Worm (Caenorhabditis elegans) whole organism, midembryonic: ENCODE data around the gene arrd-14.

ENCODE experiments used
- T22C8.4 ChIP-seq: fragments of 200-800 bp; sonication (Bioruptor generic); IDR thresholded peaks from 2 replicates; pipeline ENCODE4 v1.3.6; 2022; ENCODE audit warnings: missing genetic modification characterization, missing compliant biosample characterization
- cog-1 ChIP-seq: sonication (generic microtip); optimal IDR thresholded peaks from 2 replicates; lab custom pipeline; 2016; ENCODE audit warnings: missing genetic modification characterization, missing compliant biosample characterization
- flt-1 ChIP-seq: fragments of 200-800 bp; sonication (Bioruptor generic); IDR thresholded peaks from 2 replicates; pipeline ENCODE4 v1.3.6; 2022; ENCODE audit warnings: missing genetic modification characterization, missing compliant biosample characterization
- klf-2 ChIP-seq: fragments of 200-800 bp; sonication (Bioruptor generic); conservative IDR thresholded peaks from 2 replicates; pipeline ENCODE4 v1.3.6; 2022; ENCODE audit warnings: missing genetic modification reagents, missing genetic modification characterization, missing compliant biosample characterization
- med-1 ChIP-seq: sonication (generic microtip); optimal IDR thresholded peaks from 2 replicates; lab custom pipeline; 2017; ENCODE audit warnings: missing genetic modification characterization, mild to moderate bottlenecking, missing compliant biosample characterization, antibody characterized with exemption, missing genetic modification reagents; ENCODE audit not compliant: insufficient read depth
- ref-1 ChIP-seq: fragments of 200-800 bp; sonication (Bioruptor generic); conservative IDR thresholded peaks from 2 replicates; pipeline ENCODE4 v1.3.6; 2022; ENCODE audit warnings: missing genetic modification reagents, missing genetic modification characterization, missing compliant biosample characterization
- tab-1 ChIP-seq: fragments of 200-800 bp; sonication (Bioruptor generic); IDR thresholded peaks from 2 replicates; pipeline ENCODE4 v1.3.6; 2022; ENCODE audit warnings: missing genetic modification characterization, missing compliant biosample characterization
- ztf-23 ChIP-seq: fragments of 200-800 bp; sonication (Bioruptor generic); IDR thresholded peaks from 2 replicates; pipeline ENCODE4 v1.3.6; 2022; ENCODE audit warnings: missing genetic modification reagents, missing genetic modification characterization, missing compliant biosample characterization
- ztf-29 ChIP-seq: fragments of 200-800 bp; sonication (Bioruptor generic); IDR thresholded peaks from 2 replicates; pipeline ENCODE4 v1.3.6; 2022; ENCODE audit warnings: missing genetic modification reagents, missing genetic modification characterization, missing compliant biosample characterization

Gene arrd-14

DNA sequence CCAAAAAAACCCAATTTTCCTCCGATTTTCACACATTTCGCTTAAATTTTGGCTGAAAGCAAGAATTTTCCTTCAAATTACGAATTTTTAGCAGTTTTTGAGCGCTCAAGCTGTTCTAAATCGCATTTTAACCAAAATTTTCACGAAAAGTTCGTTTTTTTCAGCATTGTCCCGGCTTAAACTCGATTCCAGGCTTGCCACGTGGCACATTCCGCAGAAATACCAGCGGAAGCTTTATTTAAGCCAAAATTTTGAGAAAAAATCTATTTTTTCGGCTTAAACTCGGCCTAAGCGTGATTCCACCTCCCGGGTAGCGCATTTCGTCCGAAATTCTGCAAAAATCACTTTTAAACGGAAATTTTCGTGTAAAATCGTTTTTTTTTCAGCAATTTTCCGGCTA lies 28.4 kb upstream of the arrd-14 start:
- TF ChIP-seq cog-1 (tag; lab: Kevin White, UChicago) (no peak), ztf-23 (GFP tag; lab: Robert Waterston, UW) (no peak), ref-1 (no peak), med-1 (GFP tag; lab: Kevin White, UChicago) (no peak)

DNA sequence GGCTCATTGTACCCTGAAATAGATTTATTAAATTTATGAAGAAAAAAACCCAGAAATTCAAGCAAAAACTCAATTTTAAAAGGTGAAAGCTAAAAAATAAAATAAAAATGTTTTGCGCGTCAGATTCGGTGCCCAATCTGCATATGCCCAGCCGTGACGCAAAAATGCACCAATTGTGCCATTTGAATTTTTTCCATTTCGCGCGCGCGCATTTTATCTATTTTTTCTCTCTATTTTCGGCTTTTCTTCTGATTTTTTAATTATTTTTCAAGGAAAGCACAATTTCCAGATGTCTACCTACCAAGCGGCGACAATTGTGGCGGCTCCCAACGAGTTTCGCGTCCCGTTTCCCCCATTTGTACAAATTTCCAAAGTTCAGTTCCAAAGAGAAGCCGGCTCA lies 26.3 kb upstream of the arrd-14 start, which contains the start of the genes Y54G9A.7 and bub-3:
Gene Y54G9A.7, minus strand, starts transcription at position 7 of the 400 bp plus-strand sequence.
Gene bub-3, plus strand, starts transcription at position 270 of the 400 bp plus-strand sequence.
- no peak for TF ChIP-seq tab-1
- TF ChIP-seq med-1 (GFP tag; lab: Kevin White, UChicago) = no peak
- no peak for TF ChIP-seq cog-1 (tag; lab: Kevin White, UChicago)
- no peak for TF ChIP-seq T22C8.4

DNA sequence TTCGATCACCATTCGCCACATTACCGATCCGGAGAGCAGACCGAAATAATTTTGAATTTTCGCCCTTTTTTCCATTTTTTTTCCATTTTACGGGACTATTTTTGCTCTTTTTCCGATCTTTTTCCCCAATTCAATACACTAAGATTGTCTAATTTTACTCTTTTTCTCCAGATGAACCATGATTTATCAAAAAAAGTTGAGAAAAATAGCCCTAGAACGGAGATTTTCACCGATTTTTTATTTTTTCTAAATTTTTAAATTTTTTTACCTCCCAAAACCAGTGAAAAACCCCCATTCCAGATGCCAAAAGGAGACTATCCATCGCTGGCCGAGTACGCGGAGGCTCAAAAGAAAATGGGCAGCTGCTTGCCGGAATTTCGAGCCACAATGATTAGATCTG lies 22.7 kb upstream of the arrd-14 start, which contains the start of gene Y54G9A.9:
Gene Y54G9A.9, plus strand, starts transcription at position 301 of the 400 bp plus-strand sequence.
- TF ChIP-seq T22C8.4 = no peak
- no peak for TF ChIP-seq klf-2 (GFP tag; lab: Robert Waterston, UW)
- no peak for TF ChIP-seq ztf-29
- no peak for TF ChIP-seq cog-1 (tag; lab: Kevin White, UChicago)
- no peak for TF ChIP-seq ref-1
- no peak for TF ChIP-seq tab-1
- TF ChIP-seq flt-1 (GFP tag; lab: Robert Waterston, UW) = no peak

DNA sequence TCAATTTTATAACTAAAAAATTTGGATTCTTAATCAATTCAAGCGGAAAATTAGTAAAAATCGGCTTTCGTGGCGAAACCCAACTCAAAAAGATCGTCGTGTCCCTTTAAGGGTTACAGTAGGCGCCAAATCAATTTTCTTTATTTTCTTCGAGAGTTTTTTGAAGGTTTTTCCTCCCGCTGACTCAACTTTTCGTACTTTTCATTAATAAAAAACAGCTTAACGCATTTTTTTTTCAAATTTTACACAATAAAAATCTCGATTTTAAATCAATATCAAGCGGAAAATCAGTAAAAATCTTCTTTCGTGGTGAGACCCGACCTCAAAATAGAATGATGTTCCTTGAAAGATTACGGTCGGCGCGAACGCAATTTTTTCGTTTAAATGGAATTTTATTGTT lies 20.0 kb upstream of the arrd-14 start:
- no peak for TF ChIP-seq tab-1
- TF ChIP-seq ref-1 = no peak
- no peak for TF ChIP-seq med-1 (GFP tag; lab: Kevin White, UChicago)
- TF ChIP-seq klf-2 (GFP tag; lab: Robert Waterston, UW) = no peak
- no peak for TF ChIP-seq flt-1 (GFP tag; lab: Robert Waterston, UW)
- TF ChIP-seq ztf-23 (GFP tag; lab: Robert Waterston, UW) = no peak
- TF ChIP-seq T22C8.4 = no peak
- no peak for TF ChIP-seq cog-1 (tag; lab: Kevin White, UChicago)
- no peak for TF ChIP-seq ztf-29

DNA sequence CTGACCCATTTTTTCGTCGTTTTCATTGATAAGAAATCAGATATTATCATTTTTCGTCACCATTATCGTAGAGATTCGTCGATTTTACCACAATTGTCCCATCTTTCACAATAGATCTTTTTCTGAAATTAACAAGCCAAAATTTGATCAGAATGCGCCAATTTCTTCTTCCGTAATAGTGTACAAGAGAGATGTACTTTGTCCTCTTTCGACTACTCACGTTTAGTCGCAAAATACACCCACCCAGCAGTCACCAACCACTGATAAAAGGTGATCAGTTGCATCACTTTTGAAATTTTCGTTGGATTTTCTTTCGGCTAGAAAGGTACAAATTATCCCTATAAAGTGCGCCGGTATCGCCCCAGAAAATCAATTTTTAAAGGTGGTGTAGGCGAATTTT lies 19.5 kb upstream of the arrd-14 start:
- TF ChIP-seq ztf-29 (no peak), ztf-23 (GFP tag; lab: Robert Waterston, UW) (no peak), T22C8.4 (no peak), tab-1 (no peak), klf-2 (GFP tag; lab: Robert Waterston, UW) (no peak), flt-1 (GFP tag; lab: Robert Waterston, UW) (no peak), med-1 (GFP tag; lab: Kevin White, UChicago) (no peak), cog-1 (tag; lab: Kevin White, UChicago) (no peak), ref-1 (no peak)

DNA sequence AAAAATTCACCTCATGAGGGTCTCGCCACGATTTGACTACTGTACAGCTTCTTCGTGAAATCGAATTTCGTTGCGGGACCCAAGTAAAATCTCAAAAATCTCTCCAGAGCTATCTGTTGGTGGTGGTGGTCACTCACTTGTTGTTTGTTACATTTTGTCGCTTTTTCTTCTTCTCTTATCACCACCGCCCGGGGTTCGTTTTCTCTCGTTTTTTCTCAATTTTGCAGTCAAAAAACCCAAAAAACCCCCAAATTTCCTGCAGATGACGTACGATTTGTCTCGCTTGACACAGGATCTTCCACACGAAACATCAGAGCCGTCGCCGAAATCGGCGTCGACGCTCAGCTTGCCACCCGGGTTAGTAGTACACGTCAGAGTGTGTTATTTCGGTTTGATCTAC lies 16.0 kb upstream of the arrd-14 start, which contains the start of gene R06B9.5:
Gene R06B9.5, plus strand, starts transcription at position 232 of the 400 bp plus-strand sequence.
- TF ChIP-seq cog-1 (tag; lab: Kevin White, UChicago) = no peak
- TF ChIP-seq flt-1 (GFP tag; lab: Robert Waterston, UW) = no peak
- TF ChIP-seq T22C8.4 = no peak
- TF ChIP-seq ref-1 = no peak
- TF ChIP-seq klf-2 (GFP tag; lab: Robert Waterston, UW) = no peak
- no peak for TF ChIP-seq ztf-29
- no peak for TF ChIP-seq tab-1
- TF ChIP-seq med-1 (GFP tag; lab: Kevin White, UChicago) = no peak
- no peak for TF ChIP-seq ztf-23 (GFP tag; lab: Robert Waterston, UW)

DNA sequence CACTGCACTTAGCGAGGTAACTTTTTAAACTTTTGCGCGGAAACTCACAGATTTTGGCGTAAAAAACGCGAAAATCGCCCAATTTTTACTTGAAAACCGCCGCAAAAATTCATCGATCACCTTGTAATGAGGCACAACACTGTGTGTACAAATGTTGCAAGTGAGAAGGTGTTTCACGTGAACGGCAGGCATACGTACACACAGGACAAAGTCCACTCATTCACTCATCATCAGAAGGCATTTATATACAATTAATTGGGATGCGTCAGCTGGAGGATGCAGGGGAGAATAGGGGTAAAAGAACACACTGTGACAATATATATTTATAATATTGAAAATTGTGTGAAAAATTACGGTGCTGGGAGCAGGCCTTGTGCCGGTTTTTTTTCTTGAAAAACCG lies 15.2 kb upstream of the arrd-14 start:
- TF ChIP-seq T22C8.4 (no peak), ztf-29 (no peak), klf-2 (GFP tag; lab: Robert Waterston, UW) (no peak), cog-1 (tag; lab: Kevin White, UChicago) (no peak), tab-1 (no peak), med-1 (GFP tag; lab: Kevin White, UChicago) (no peak), flt-1 (GFP tag; lab: Robert Waterston, UW) (no peak), ref-1 (no peak), ztf-23 (GFP tag; lab: Robert Waterston, UW) (no peak)

DNA sequence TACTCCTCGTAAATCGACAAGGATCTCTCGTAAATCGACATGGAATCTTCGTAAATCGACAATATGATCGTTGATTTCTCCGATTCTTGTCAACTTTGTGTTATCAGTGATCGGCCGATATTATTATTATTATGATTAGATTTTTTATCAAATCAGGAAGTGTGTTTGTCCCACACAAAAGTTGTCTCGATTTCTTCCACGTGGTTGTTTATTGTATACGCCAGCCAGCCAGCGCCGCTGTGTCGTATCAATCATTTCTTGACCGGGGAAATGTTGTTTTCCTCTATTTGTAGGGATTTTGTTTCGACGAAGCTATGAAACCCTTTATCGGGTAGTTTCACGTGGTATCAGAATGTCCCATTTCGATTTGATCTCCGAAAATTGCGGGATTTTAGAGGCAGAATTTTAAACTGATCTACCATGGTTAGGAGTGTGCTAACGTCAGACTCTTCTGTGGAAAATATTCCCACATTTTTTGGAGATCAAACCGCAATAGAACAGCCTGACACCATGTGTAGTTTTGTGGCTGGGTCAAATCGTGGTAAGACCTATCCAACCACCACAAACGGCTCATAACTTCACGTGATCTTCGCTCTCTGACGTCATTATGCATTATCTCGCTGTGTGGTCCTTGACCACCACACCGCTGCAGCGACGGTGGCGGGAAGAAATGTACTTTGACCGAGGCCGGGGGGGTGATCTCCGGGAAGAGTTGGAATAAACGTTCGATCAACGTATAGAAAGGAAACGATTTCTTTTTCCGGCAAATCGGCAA lies 14.2 kb upstream of the arrd-14 start:
- TF ChIP-seq ref-1 = no peak
- TF ChIP-seq ztf-23 (GFP tag; lab: Robert Waterston, UW) = no peak
- TF ChIP-seq tab-1 = no peak
- no peak for TF ChIP-seq cog-1 (tag; lab: Kevin White, UChicago)

DNA sequence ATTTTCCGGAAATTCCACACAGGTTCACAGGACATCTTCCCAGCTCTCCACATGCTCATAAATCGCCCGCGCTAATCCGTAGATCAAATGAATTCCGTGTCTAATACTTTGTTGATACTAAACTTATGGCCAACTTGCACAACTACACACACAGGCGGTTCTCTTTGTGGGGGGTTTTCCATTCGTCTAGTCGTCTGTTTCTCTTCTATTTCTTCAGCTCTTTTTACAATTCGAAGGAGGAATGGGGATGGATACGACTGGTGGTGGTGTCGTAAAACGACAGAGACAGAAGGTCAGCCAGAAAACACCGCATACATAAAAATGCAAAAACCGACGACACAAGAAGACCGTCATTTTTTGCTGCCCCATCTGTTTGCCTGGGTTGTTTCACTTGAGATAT lies 12.7 kb upstream of the arrd-14 start:
- TF ChIP-seq med-1 (GFP tag; lab: Kevin White, UChicago) (no peak), ztf-23 (GFP tag; lab: Robert Waterston, UW) (no peak), klf-2 (GFP tag; lab: Robert Waterston, UW) (no peak), tab-1 (no peak), T22C8.4 (no peak), ref-1 (no peak), ztf-29 (no peak)

DNA sequence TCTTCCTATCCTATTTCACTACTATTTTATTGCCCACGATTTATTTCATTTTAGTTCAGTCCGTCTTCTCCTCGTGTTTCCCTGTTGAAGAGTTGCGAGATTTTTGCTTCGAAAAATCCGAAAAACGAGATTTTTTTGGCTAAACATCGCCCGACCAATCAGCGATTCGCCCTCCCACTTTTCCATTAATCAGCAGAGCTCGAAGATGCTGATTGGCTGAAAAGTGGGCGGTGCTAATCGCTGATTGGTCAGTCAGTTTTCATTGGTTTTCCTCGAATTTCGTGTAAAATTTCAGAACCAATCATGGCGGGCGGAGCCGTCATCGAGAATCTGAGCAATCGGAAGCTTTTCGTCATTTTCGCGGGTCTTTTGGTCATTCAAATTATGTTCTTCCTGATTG lies 10.7 kb upstream of the arrd-14 start, which contains the start of gene mig-14:
Gene mig-14, plus strand, starts transcription at position 290 of the 400 bp plus-strand sequence.
- TF ChIP-seq cog-1 (tag; lab: Kevin White, UChicago) (no peak), flt-1 (GFP tag; lab: Robert Waterston, UW) (no peak), ztf-23 (GFP tag; lab: Robert Waterston, UW) (no peak), med-1 (GFP tag; lab: Kevin White, UChicago) (no peak), T22C8.4 (no peak), ztf-29 (no peak), klf-2 (GFP tag; lab: Robert Waterston, UW) (no peak), tab-1 (no peak), ref-1 (no peak)
